Fruit fly (Drosophila melanogaster) whole organism, prepupa: Measurements from ENCODE around the gene Uch.
A peak's percentile ranks its signal among the peaks of the same experiment; 100 is the strongest.

Experiments
- Blimp-1 ChIP-seq: fragments of 200-800 bp; sonication (Bioruptor generic); optimal IDR thresholded peaks from 3 replicates; lab custom pipeline; 2017; ENCODE audit warnings: missing biosample characterization, missing genetic modification characterization, mild to moderate bottlenecking, moderate library complexity, missing genetic modification reagents
- CG10631 ChIP-seq: fragments of 200-800 bp; sonication (Bioruptor generic); optimal IDR thresholded peaks from 2 replicates; lab custom pipeline; 2016; ENCODE audit warnings: missing biosample characterization, missing genetic modification characterization
- CG11294 ChIP-seq: fragments of 200-800 bp; sonication (Bioruptor generic); IDR thresholded peaks from 2 replicates; pipeline ENCODE4 v1.3.6; 2022; ENCODE audit warnings: missing biosample characterization, missing genetic modification characterization
- CG11902 ChIP-seq: fragments of 200-800 bp; sonication (Bioruptor generic); optimal IDR thresholded peaks from 3 replicates; lab custom pipeline; 2016; ENCODE audit warnings: missing biosample characterization, missing genetic modification characterization
- CG1621 ChIP-seq: fragments of 200-800 bp; sonication (Bioruptor generic); optimal IDR thresholded peaks from 3 replicates; lab custom pipeline; 2018; ENCODE audit warnings: missing biosample characterization, mild to moderate bottlenecking, missing genetic modification characterization
- CG16779 ChIP-seq: fragments of 200-800 bp; sonication (Bioruptor generic); optimal IDR thresholded peaks from 3 replicates; lab custom pipeline; 2017; ENCODE audit warnings: missing biosample characterization, mild to moderate bottlenecking, missing genetic modification characterization
- CG3032 ChIP-seq: fragments of 200-800 bp; optimal IDR thresholded peaks from 2 replicates; lab custom pipeline; 2019; ENCODE audit warnings: missing biosample characterization, mild to moderate bottlenecking, missing genetic modification characterization, moderate library complexity
- CG32006 ChIP-seq: fragments of 200-800 bp; sonication (Bioruptor generic); optimal IDR thresholded peaks from 3 replicates; lab custom pipeline; 2017; ENCODE audit warnings: missing biosample characterization, mild to moderate bottlenecking, missing genetic modification characterization
- CG34406 ChIP-seq: fragments of 200-800 bp; sonication (Bioruptor generic); optimal IDR thresholded peaks from 3 replicates; lab custom pipeline; 2016; ENCODE audit warnings: missing biosample characterization, missing genetic modification characterization
- CG3919 ChIP-seq: fragments of 200-800 bp; sonication (Bioruptor generic); optimal IDR thresholded peaks from 3 replicates; lab custom pipeline; 2016; ENCODE audit warnings: missing biosample characterization, missing genetic modification characterization
- CG4318 ChIP-seq: fragments of 200-800 bp; sonication (Bioruptor generic); optimal IDR thresholded peaks from 3 replicates; lab custom pipeline; 2017; ENCODE audit warnings: missing biosample characterization, mild to moderate bottlenecking, missing genetic modification characterization
- CG6792 ChIP-seq: fragments of 200-800 bp; sonication (Bioruptor generic); optimal IDR thresholded peaks from 3 replicates; lab custom pipeline; 2016; ENCODE audit warnings: missing biosample characterization, missing genetic modification characterization
- CG6808 ChIP-seq: fragments of 200-800 bp; sonication (Bioruptor generic); optimal IDR thresholded peaks from 3 replicates; lab custom pipeline; 2017; ENCODE audit warnings: missing biosample characterization, missing genetic modification characterization, mild to moderate bottlenecking, moderate library complexity, missing genetic modification reagents
- CG6854 ChIP-seq: fragments of 200-800 bp; sonication (Bioruptor generic); optimal IDR thresholded peaks from 2 replicates; lab custom pipeline; 2017; ENCODE audit warnings: missing biosample characterization, mild to moderate bottlenecking, missing genetic modification characterization
- CG7368 ChIP-seq: fragments of 200-800 bp; sonication (Bioruptor generic); optimal IDR thresholded peaks from 3 replicates; lab custom pipeline; 2016; ENCODE audit warnings: missing biosample characterization, missing genetic modification characterization
- CG8119 ChIP-seq: fragments of 200-800 bp; sonication (Bioruptor generic); IDR thresholded peaks from 3 replicates; pipeline ENCODE4 v1.3.6; 2022; ENCODE audit warnings: missing biosample characterization, missing genetic modification characterization
- CG8319 ChIP-seq: fragments of 200-800 bp; sonication (Bioruptor generic); optimal IDR thresholded peaks from 3 replicates; lab custom pipeline; 2016; ENCODE audit warnings: missing biosample characterization, missing genetic modification characterization
- CG8632 ChIP-seq: fragments of 200-800 bp; sonication (Bioruptor generic); optimal IDR thresholded peaks from 3 replicates; lab custom pipeline; 2016; ENCODE audit warnings: missing biosample characterization, missing genetic modification characterization
- CG9139 ChIP-seq: fragments of 200-800 bp; sonication (Bioruptor generic); optimal IDR thresholded peaks from 3 replicates; lab custom pipeline; 2017; ENCODE audit warnings: missing biosample characterization, mild to moderate bottlenecking, missing genetic modification characterization
- Eip75B ChIP-seq: fragments of 200-800 bp; sonication (Bioruptor generic); optimal IDR thresholded peaks from 3 replicates; lab custom pipeline; 2016; ENCODE audit warnings: missing biosample characterization, missing genetic modification characterization
- Eip78C ChIP-seq: fragments of 200-800 bp; sonication (Bioruptor generic); peaks from one replicate; lab custom pipeline; 2016; ENCODE audit warnings: missing biosample characterization, missing genetic modification characterization
- Ets96B ChIP-seq: fragments of 200-800 bp; optimal IDR thresholded peaks from 2 replicates; lab custom pipeline; 2019; ENCODE audit warnings: missing biosample characterization, mild to moderate bottlenecking, missing genetic modification characterization, moderate library complexity
- Gug ChIP-seq: fragments of 200-800 bp; sonication (Bioruptor generic); IDR thresholded peaks from 2 replicates; pipeline ENCODE4 v1.3.6; 2022; ENCODE audit warnings: missing biosample characterization, missing genetic modification characterization
- Hr38 ChIP-seq: sonication (Bioruptor generic); optimal IDR thresholded peaks from 2 replicates; lab custom pipeline; 2016; ENCODE audit warnings: missing biosample characterization, missing genetic modification characterization
- Hr39 ChIP-seq: fragments of 200-800 bp; sonication (Bioruptor generic); optimal IDR thresholded peaks from 2 replicates; lab custom pipeline; 2016; ENCODE audit warnings: missing biosample characterization, missing genetic modification characterization
- Hr4 ChIP-seq: fragments of 200-800 bp; sonication (Bioruptor generic); optimal IDR thresholded peaks from 3 replicates; lab custom pipeline; 2016; ENCODE audit warnings: missing biosample characterization, missing genetic modification characterization
- Lpt ChIP-seq: fragments of 200-800 bp; sonication (Bioruptor generic); optimal IDR thresholded peaks from 3 replicates; lab custom pipeline; 2016; ENCODE audit warnings: missing biosample characterization, missing genetic modification characterization
- Met ChIP-seq: fragments of 200-800 bp; sonication (Bioruptor generic); optimal IDR thresholded peaks from 3 replicates; lab custom pipeline; 2016; ENCODE audit warnings: missing biosample characterization, missing genetic modification characterization
- OdsH ChIP-seq: fragments of 200-800 bp; sonication (Bioruptor generic); optimal IDR thresholded peaks from 3 replicates; lab custom pipeline; 2016; ENCODE audit warnings: missing biosample characterization, missing genetic modification characterization
- Smox ChIP-seq: fragments of 200-800 bp; sonication (Bioruptor generic); optimal IDR thresholded peaks from 3 replicates; lab custom pipeline; 2016; ENCODE audit warnings: missing biosample characterization, missing genetic modification characterization
- Sox102F ChIP-seq: fragments of 200-800 bp; sonication (Bioruptor generic); optimal IDR thresholded peaks from 2 replicates; lab custom pipeline; 2016; ENCODE audit warnings: missing biosample characterization, mild to moderate bottlenecking, missing genetic modification characterization
- Sox14 ChIP-seq: fragments of 200-800 bp; sonication (Bioruptor generic); optimal IDR thresholded peaks from 3 replicates; lab custom pipeline; 2016; ENCODE audit warnings: missing biosample characterization, missing genetic modification characterization
- Sox15 ChIP-seq: fragments of 200-800 bp; sonication (Bioruptor generic); optimal IDR thresholded peaks from 3 replicates; lab custom pipeline; 2016; ENCODE audit warnings: missing biosample characterization, missing genetic modification characterization
- achi ChIP-seq: fragments of 200-800 bp; sonication (Bioruptor generic); optimal IDR thresholded peaks from 3 replicates; lab custom pipeline; 2016; ENCODE audit warnings: missing biosample characterization, missing genetic modification characterization
- acj6 ChIP-seq: fragments of 200-800 bp; sonication (Bioruptor generic); optimal IDR thresholded peaks from 3 replicates; lab custom pipeline; 2016; ENCODE audit warnings: missing biosample characterization, missing genetic modification characterization
- cyc ChIP-seq: fragments of 200-800 bp; sonication (Bioruptor generic); optimal IDR thresholded peaks from 3 replicates; lab custom pipeline; 2016; ENCODE audit warnings: missing biosample characterization, missing genetic modification characterization
- dac ChIP-seq: fragments of 200-800 bp; sonication (Bioruptor generic); optimal IDR thresholded peaks from 2 replicates; lab custom pipeline; 2017; ENCODE audit warnings: missing biosample characterization, mild to moderate bottlenecking, missing genetic modification characterization
- dsx ChIP-seq: fragments of 200-800 bp; optimal IDR thresholded peaks from 3 replicates; lab custom pipeline; 2019; ENCODE audit warnings: missing biosample characterization, mild to moderate bottlenecking, missing genetic modification characterization, moderate library complexity; ENCODE audit not compliant: poor library complexity, severe bottlenecking
- esn ChIP-seq: fragments of 200-800 bp; sonication (Bioruptor generic); optimal IDR thresholded peaks from 2 replicates; lab custom pipeline; 2016; ENCODE audit warnings: missing biosample characterization, mild to moderate bottlenecking, missing genetic modification characterization, moderate library complexity
- fd85E ChIP-seq: fragments of 200-800 bp; sonication (Bioruptor generic); optimal IDR thresholded peaks from 3 replicates; lab custom pipeline; 2016; ENCODE audit warnings: missing biosample characterization, missing genetic modification characterization
- lz ChIP-seq: fragments of 200-800 bp; sonication (Bioruptor generic); optimal IDR thresholded peaks from 3 replicates; lab custom pipeline; 2016; ENCODE audit warnings: missing biosample characterization, missing genetic modification characterization
- net ChIP-seq: fragments of 200-800 bp; sonication (Bioruptor generic); optimal IDR thresholded peaks from 3 replicates; lab custom pipeline; 2016; ENCODE audit warnings: missing biosample characterization, missing genetic modification characterization
- pdm3 ChIP-seq: fragments of 200-800 bp; sonication (Bioruptor generic); optimal IDR thresholded peaks from 3 replicates; lab custom pipeline; 2016; ENCODE audit warnings: missing biosample characterization, missing genetic modification characterization
- salr ChIP-seq, 2 experiments: fragments of 200-800 bp; sonication (Bioruptor generic); optimal IDR thresholded peaks; 3 replicates each; lab custom pipeline; 2016 to 2018; ENCODE audit warnings: missing biosample characterization in 2 of 2, missing genetic modification characterization in 2 of 2, mild to moderate bottlenecking in 1 of 2
- spab ChIP-seq: fragments of 200-800 bp; sonication (Bioruptor generic); optimal IDR thresholded peaks from 2 replicates; lab custom pipeline; 2017; ENCODE audit warnings: missing biosample characterization, mild to moderate bottlenecking, missing genetic modification characterization, missing genetic modification reagents
- svp ChIP-seq: fragments of 200-800 bp; sonication (Bioruptor generic); peaks from one replicate; lab custom pipeline; 2016; ENCODE audit warnings: missing biosample characterization, missing genetic modification characterization
- topi ChIP-seq: fragments of 200-800 bp; sonication (Bioruptor generic); optimal IDR thresholded peaks from 3 replicates; lab custom pipeline; 2016; ENCODE audit warnings: missing biosample characterization, missing genetic modification characterization
- vri ChIP-seq: fragments of 200-800 bp; sonication (Bioruptor generic); optimal IDR thresholded peaks from 3 replicates; lab custom pipeline; 2016; ENCODE audit warnings: missing biosample characterization, mild to moderate bottlenecking, missing genetic modification characterization

The Uch gene

dm6 chr2L:2185373-2185772 lies 28.6 kb downstream of the Uch start (continued):
- TF ChIP-seq Sox15 (GFP tag; lab: Kevin White, UChicago) (no peak), CG11902 (GFP tag; lab: Kevin White, UChicago) (peak; percentile 33), Smox (peak; percentile 49), Gug (GFP tag; lab: Robert Waterston, UW) (0 out of 2 replicates have a peak, but pooled peaks have one; percentile 12), Eip75B (GFP tag; lab: Kevin White, UChicago) (peak; percentile 39), CG6808 (GFP tag; lab: Kevin White, UChicago) (no peak), CG8119 (peak; percentile 69), CG3032 (tag; lab: Kevin White, UChicago) (no peak), CG34406 (GFP tag; lab: Kevin White, UChicago) (peak; percentile 53), Met (GFP tag; lab: Kevin White, UChicago) (peak; percentile 48), spab (GFP tag; lab: Kevin White, UChicago) (no peak), CG10631 (GFP tag; lab: Kevin White, UChicago) (peak; percentile 47), CG8319 (GFP tag; lab: Kevin White, UChicago) (peak; percentile 8), salr (GFP tag; optimal IDR thresholded peaks at IDR 0.05; lab: Kevin White, UChicago) (no peak), svp (GFP tag; lab: Kevin White, UChicago) (peak; percentile 62), net (GFP tag; lab: Kevin White, UChicago) (no peak), lz (GFP tag; lab: Kevin White, UChicago) (peak; percentile 36), CG8632 (peak; percentile 42), topi (GFP tag; lab: Kevin White, UChicago) (peak; percentile 29), Eip78C (GFP tag; lab: Kevin White, UChicago) (peak; percentile 87), CG9139 (GFP tag; lab: Kevin White, UChicago) (no peak), Sox102F (GFP tag; lab: Kevin White, UChicago) (peak; percentile 20), dac (peak; percentile 47), Hr39 (GFP tag; lab: Kevin White, UChicago) (peak; percentile 19), esn (GFP tag; lab: Kevin White, UChicago) (peak; percentile 53), pdm3 (GFP tag; lab: Kevin White, UChicago) (peak; percentile 48), vri (GFP tag; lab: Kevin White, UChicago) (no peak), CG6792 (GFP tag; lab: Kevin White, UChicago) (peak; percentile 54), dsx (no peak), CG11294 (GFP tag; lab: Robert Waterston, UW) (0 out of 2 replicates have a peak, but pooled peaks have one; percentile 27), Hr4 (GFP tag; lab: Kevin White, UChicago) (peak; percentile 47), Sox14 (GFP tag; lab: Kevin White, UChicago) (peak; percentile 42), OdsH (GFP tag; lab: Kevin White, UChicago) (peak; percentile 64), CG7368 (GFP tag; lab: Kevin White, UChicago) (peak; percentile 8), fd85E (GFP tag; lab: Kevin White, UChicago) (no peak), CG1621 (tag; lab: Kevin White, UChicago) (no peak), cyc (GFP tag; lab: Kevin White, UChicago) (no peak)
- TF ChIP-seq, all 60 proteins: peak for 37

- TF ChIP-seq CG9139 (GFP tag; lab: Kevin White, UChicago) (no peak), CG16779 (tag; lab: Kevin White, UChicago) (no peak), CG10631 (GFP tag; lab: Kevin White, UChicago) (peak; percentile 56), dac (no peak), achi (GFP tag; lab: Kevin White, UChicago) (peak; percentile 61), pdm3 (GFP tag; lab: Kevin White, UChicago) (peak; percentile 43), CG4318 (GFP tag; lab: Kevin White, UChicago) (peak; percentile 2), CG11902 (GFP tag; lab: Kevin White, UChicago) (no peak), Ets96B (tag; lab: Kevin White, UChicago) (peak; percentile 38), CG3032 (tag; lab: Kevin White, UChicago) (peak; percentile 22), CG8119 (peak; percentile 70), Lpt (GFP tag; lab: Kevin White, UChicago) (no peak), CG34406 (GFP tag; lab: Kevin White, UChicago) (peak; percentile 63), Met (GFP tag; lab: Kevin White, UChicago) (peak; percentile 50), acj6 (GFP tag; lab: Kevin White, UChicago) (peak; percentile 60), CG6792 (GFP tag; lab: Kevin White, UChicago) (peak; percentile 52), CG32006 (GFP tag; lab: Kevin White, UChicago) (peak; percentile 62), CG6854 (GFP tag; lab: Kevin White, UChicago) (no peak), cyc (GFP tag; lab: Kevin White, UChicago) (no peak), topi (GFP tag; lab: Kevin White, UChicago) (peak; percentile 17), Hr38 (no peak), svp (GFP tag; lab: Kevin White, UChicago) (peak; percentile 81), vri (GFP tag; lab: Kevin White, UChicago) (no peak), CG8632 (peak; percentile 26), CG7368 (GFP tag; lab: Kevin White, UChicago) (peak; percentile 10), CG3919 (GFP tag; lab: Kevin White, UChicago) (peak; percentile 60), Blimp-1 (GFP tag; lab: Kevin White, UChicago) (no peak), spab (GFP tag; lab: Kevin White, UChicago) (no peak), CG1621 (tag; lab: Kevin White, UChicago) (no peak), Hr4 (GFP tag; lab: Kevin White, UChicago) (no peak)
Measured at dm6 chr2L:2184659-2185058, 29.4 kb downstream of the Uch start.
